Fruit fly (Drosophila melanogaster) Kc167 (cell line): Measurements from ENCODE around the gene CG42750.

ENCODE experiments used
- Myc ChIP-seq: fragments of >200 bp; optimal IDR thresholded peaks from 2 replicates; lab custom pipeline; 2017; ENCODE audit warnings: missing external identifiers
- Sin3A ChIP-seq: fragments of >200 bp; optimal IDR thresholded peaks from 2 replicates; lab custom pipeline; 2018; ENCODE audit warnings: missing external identifiers
- h ChIP-seq: fragments of >200 bp; optimal IDR thresholded peaks from 3 replicates; lab custom pipeline; 2018; ENCODE audit warnings: missing external identifiers
- insv ChIP-seq: fragments of >200 bp; optimal IDR thresholded peaks from 3 replicates; lab custom pipeline; 2018; ENCODE audit warnings: missing external identifiers
- psq ChIP-seq: fragments of >200 bp; optimal IDR thresholded peaks from 2 replicates; lab custom pipeline; 2017; ENCODE audit warnings: missing external identifiers
- ttk ChIP-seq: sonication (Bioruptor generic); optimal IDR thresholded peaks from 2 replicates; lab custom pipeline; 2017; ENCODE audit warnings: missing external identifiers

CG42750 gene

dm6 chr2L:18150393-18151133 lies 125.0 kb downstream of the CG42750 start:
- no peak for TF ChIP-seq psq (lab: Kevin White, UChicago)
- peak; percentile 58 for TF ChIP-seq ttk

- TF ChIP-seq psq (lab: Kevin White, UChicago), result no peak
These were observed 125.7 kb downstream of the CG42750 start for dm6 chr2L:18149903-18150302.

dm6 chr2L:18148552-18149219 lies 126.9 kb downstream of the CG42750 start:
- TF ChIP-seq ttk (no peak), psq (lab: Kevin White, UChicago) (no peak)

- TF ChIP-seq Sin3A (lab: Kevin White, UChicago), result no peak
- no peak for TF ChIP-seq ttk
These were observed 128.0 kb downstream of the CG42750 start for dm6 chr2L:18147511-18148072.

dm6 chr2L:18146618-18147099 lies 128.9 kb downstream of the CG42750 start:
- TF ChIP-seq psq (lab: Kevin White, UChicago), result no peak
- TF ChIP-seq h (lab: Kevin White, UChicago), result no peak
- TF ChIP-seq ttk, result no peak
- TF ChIP-seq Myc (lab: Kevin White, UChicago), result no peak
- TF ChIP-seq Sin3A (lab: Kevin White, UChicago), result no peak
- no peak for TF ChIP-seq insv

dm6 chr2L:18145826-18146225 lies 129.7 kb downstream of the CG42750 start:
- TF ChIP-seq psq (lab: Kevin White, UChicago) (no peak), h (lab: Kevin White, UChicago) (no peak), Myc (lab: Kevin White, UChicago) (no peak), insv (no peak), Sin3A (lab: Kevin White, UChicago) (no peak), ttk (no peak)

dm6 chr2L:18145253-18145652 lies 130.3 kb downstream of the CG42750 start:
- no peak for TF ChIP-seq h (lab: Kevin White, UChicago)
- no peak for TF ChIP-seq psq (lab: Kevin White, UChicago)
- TF ChIP-seq Myc (lab: Kevin White, UChicago), result no peak
- no peak for TF ChIP-seq Sin3A (lab: Kevin White, UChicago)
- no peak for TF ChIP-seq insv

- TF ChIP-seq psq (lab: Kevin White, UChicago) (no peak), h (lab: Kevin White, UChicago) (no peak), Sin3A (lab: Kevin White, UChicago) (no peak)
These were observed 131.2 kb downstream of the CG42750 start for dm6 chr2L:18144268-18144834.

- TF ChIP-seq psq (lab: Kevin White, UChicago), result no peak
- no peak for TF ChIP-seq Sin3A (lab: Kevin White, UChicago)
- no peak for TF ChIP-seq ttk
- no peak for TF ChIP-seq insv
- no peak for TF ChIP-seq Myc (lab: Kevin White, UChicago)
- TF ChIP-seq h (lab: Kevin White, UChicago), result no peak
These were observed 132.4 kb downstream of the CG42750 start for dm6 chr2L:18143176-18143575.

- TF ChIP-seq psq (lab: Kevin White, UChicago) (no peak), ttk (no peak), insv (no peak), Myc (lab: Kevin White, UChicago) (no peak), h (lab: Kevin White, UChicago) (no peak), Sin3A (lab: Kevin White, UChicago) (no peak)
These were observed 133.9 kb downstream of the CG42750 start for dm6 chr2L:18141471-18142345.

- TF ChIP-seq h (lab: Kevin White, UChicago) (no peak), ttk (peak; percentile 65)
These were observed 135.0 kb downstream of the CG42750 start for dm6 chr2L:18140544-18140943.

- TF ChIP-seq psq (lab: Kevin White, UChicago) (no peak), h (lab: Kevin White, UChicago) (no peak)
These were observed 137.9 kb downstream of the CG42750 start, which contains the start of gene kel for dm6 chr2L:18137591-18138247. Gene kel, minus strand, starts transcription at chr2L:18138083.
